Fruit fly (Drosophila melanogaster) whole organism, wandering third instar larva: ENCODE results near the gene CAH7.

Experiments
- Abd-B ChIP-seq: fragments of >200 bp; optimal IDR thresholded peaks from 2 replicates; lab custom pipeline; 2017; ENCODE audit warnings: missing biosample characterization, missing genetic modification characterization
- CG32264 ChIP-seq: fragments of 200-800 bp; sonication (Bioruptor generic); optimal IDR thresholded peaks from 2 replicates; lab custom pipeline; 2016; ENCODE audit warnings: missing biosample characterization, missing genetic modification characterization
- CG9705 ChIP-seq: fragments of 200-800 bp; sonication (Bioruptor generic); optimal IDR thresholded peaks from 2 replicates; lab custom pipeline; 2018; ENCODE audit warnings: missing biosample characterization, mild to moderate bottlenecking, missing genetic modification characterization
- CrebA ChIP-seq: fragments of 200-800 bp; sonication (Bioruptor generic); optimal IDR thresholded peaks from 2 replicates; lab custom pipeline; 2016; ENCODE audit warnings: missing biosample characterization, mild to moderate bottlenecking, missing genetic modification characterization, borderline replicate concordance
- Dfd ChIP-seq: fragments of >200 bp; optimal IDR thresholded peaks from 2 replicates; lab custom pipeline; 2017; ENCODE audit warnings: missing biosample characterization, missing genetic modification characterization
- Dif ChIP-seq: fragments of 200-275, 200-300 bp; sonication (Bioruptor generic); optimal IDR thresholded peaks from 2 replicates; lab custom pipeline; 2018; ENCODE audit warnings: missing biosample characterization, missing genetic modification characterization; ENCODE audit not compliant: partially characterized antibody
- GATAd ChIP-seq: sonication (Bioruptor generic); optimal IDR thresholded peaks from 2 replicates; lab custom pipeline; 2016; ENCODE audit warnings: missing biosample characterization, missing genetic modification characterization
- HLH106 ChIP-seq: fragments of 200-800 bp; optimal IDR thresholded peaks from 3 replicates; lab custom pipeline; 2019; ENCODE audit warnings: missing biosample characterization, mild to moderate bottlenecking, missing genetic modification characterization, moderate library complexity
- Hnf4 ChIP-seq: fragments of 200-800 bp; sonication (Bioruptor generic); optimal IDR thresholded peaks from 2 replicates; lab custom pipeline; 2016; ENCODE audit warnings: missing biosample characterization, mild to moderate bottlenecking, missing genetic modification characterization
- Hr78 ChIP-seq: fragments of >200 bp; optimal IDR thresholded peaks from 2 replicates; lab custom pipeline; 2017; ENCODE audit warnings: missing biosample characterization, missing genetic modification characterization
- Hr83 ChIP-seq: fragments of 200-300 bp; sonication (Bioruptor generic); optimal IDR thresholded peaks from 2 replicates; lab custom pipeline; 2016; ENCODE audit warnings: missing biosample characterization, mild to moderate bottlenecking, missing genetic modification characterization, moderate library complexity; ENCODE audit not compliant: poor library complexity, severe bottlenecking
- Jra ChIP-seq: sonication (Bioruptor generic); optimal IDR thresholded peaks from 2 replicates; lab custom pipeline; 2016; ENCODE audit warnings: missing biosample characterization, missing genetic modification characterization
- Mio ChIP-seq: sonication (Bioruptor generic); optimal IDR thresholded peaks from 2 replicates; lab custom pipeline; 2016; ENCODE audit warnings: missing biosample characterization, missing genetic modification characterization
- Myc ChIP-seq: fragments of >200 bp; optimal IDR thresholded peaks from 2 replicates; lab custom pipeline; 2017
- N ChIP-seq: fragments of >200 bp; optimal IDR thresholded peaks from 2 replicates; lab custom pipeline; 2018; ENCODE audit warnings: missing biosample characterization, missing external identifiers, missing genetic modification characterization
- Rel ChIP-seq, 2 experiments: fragments of 200-800 bp; sonication (Bioruptor generic) in 1 of 2; optimal IDR thresholded peaks; 2 replicates in 1 of 2; 3 replicates in 1 of 2; lab custom pipeline; 2016 to 2019; ENCODE audit warnings: mild to moderate bottlenecking in 2 of 2, missing biosample characterization in 2 of 2, missing genetic modification characterization in 2 of 2, moderate library complexity in 1 of 2
- Sp1 ChIP-seq: fragments of 200-800 bp; sonication (Bioruptor generic); optimal IDR thresholded peaks from 3 replicates; lab custom pipeline; 2019; ENCODE audit warnings: missing biosample characterization, mild to moderate bottlenecking, missing genetic modification characterization, moderate library complexity
- br ChIP-seq: fragments of 200-800 bp; sonication (Bioruptor generic); optimal IDR thresholded peaks from 2 replicates; lab custom pipeline; 2016; ENCODE audit warnings: missing biosample characterization, missing genetic modification characterization
- brk ChIP-seq: fragments of 200-800 bp; sonication (Bioruptor generic); optimal IDR thresholded peaks from 2 replicates; lab custom pipeline; 2016; ENCODE audit warnings: missing biosample characterization, mild to moderate bottlenecking, missing genetic modification characterization
- dl ChIP-seq, 2 experiments: fragments of 175-275, 200-275 bp in 1 of 2; fragments of 200-275 bp in 1 of 2; sonication (Bioruptor generic); optimal IDR thresholded peaks; lab custom pipeline; 2018; ENCODE audit warnings: mild to moderate bottlenecking in 2 of 2, missing biosample characterization in 2 of 2, missing genetic modification characterization in 2 of 2, moderate library complexity in 2 of 2; ENCODE audit not compliant: partially characterized antibody in 2 of 2, insufficient read depth in 1 of 2
- dsf ChIP-seq: sonication (Bioruptor generic); optimal IDR thresholded peaks from 2 replicates; lab custom pipeline; 2016; ENCODE audit warnings: missing biosample characterization, missing genetic modification characterization, borderline replicate concordance
- ey ChIP-seq: fragments of 200-800 bp; sonication (Bioruptor generic); optimal IDR thresholded peaks from 2 replicates; lab custom pipeline; 2016; ENCODE audit warnings: missing biosample characterization, missing genetic modification characterization
- foxo ChIP-seq, 2 experiments: fragments of 200-800 bp; sonication (Bioruptor generic); optimal IDR thresholded peaks; 2 replicates in 1 of 2; 3 replicates in 1 of 2; lab custom pipeline; 2016 to 2017; ENCODE audit warnings: missing biosample characterization in 2 of 2, missing genetic modification characterization in 2 of 2
- fru ChIP-seq: fragments of 200-800 bp; sonication (Bioruptor generic); optimal IDR thresholded peaks from 3 replicates; lab custom pipeline; 2016; ENCODE audit warnings: missing biosample characterization, mild to moderate bottlenecking, missing genetic modification characterization
- jim ChIP-seq: fragments of 175-275, 200-325 bp; sonication (Bioruptor generic); optimal IDR thresholded peaks from 2 replicates; lab custom pipeline; 2016; ENCODE audit warnings: missing biosample characterization, mild to moderate bottlenecking, missing genetic modification characterization
- lola ChIP-seq: fragments of >200 bp; optimal IDR thresholded peaks from 2 replicates; lab custom pipeline; 2017; ENCODE audit warnings: missing biosample characterization, missing genetic modification characterization
- pan ChIP-seq: fragments of >200 bp; optimal IDR thresholded peaks from 2 replicates; lab custom pipeline; 2017
- psq ChIP-seq: fragments of 200-800 bp; sonication (Bioruptor generic); optimal IDR thresholded peaks from 3 replicates; lab custom pipeline; 2017; ENCODE audit warnings: missing biosample characterization, mild to moderate bottlenecking, missing genetic modification characterization, moderate library complexity
- sage ChIP-seq: fragments of 200-800 bp; sonication (Bioruptor generic); optimal IDR thresholded peaks from 2 replicates; lab custom pipeline; 2016; ENCODE audit warnings: missing biosample characterization, mild to moderate bottlenecking, missing genetic modification characterization
- tai ChIP-seq: sonication (Bioruptor generic); optimal IDR thresholded peaks from 2 replicates; lab custom pipeline; 2016; ENCODE audit warnings: missing biosample characterization, missing genetic modification characterization
- usp ChIP-seq: fragments of >200 bp; optimal IDR thresholded peaks from 2 replicates; lab custom pipeline; 2017; ENCODE audit warnings: missing biosample characterization, missing genetic modification characterization
- woc ChIP-seq: sonication (Bioruptor generic); optimal IDR thresholded peaks from 2 replicates; lab custom pipeline; 2016; ENCODE audit warnings: missing biosample characterization, mild to moderate bottlenecking, missing genetic modification characterization

The CAH7 gene

DNA sequence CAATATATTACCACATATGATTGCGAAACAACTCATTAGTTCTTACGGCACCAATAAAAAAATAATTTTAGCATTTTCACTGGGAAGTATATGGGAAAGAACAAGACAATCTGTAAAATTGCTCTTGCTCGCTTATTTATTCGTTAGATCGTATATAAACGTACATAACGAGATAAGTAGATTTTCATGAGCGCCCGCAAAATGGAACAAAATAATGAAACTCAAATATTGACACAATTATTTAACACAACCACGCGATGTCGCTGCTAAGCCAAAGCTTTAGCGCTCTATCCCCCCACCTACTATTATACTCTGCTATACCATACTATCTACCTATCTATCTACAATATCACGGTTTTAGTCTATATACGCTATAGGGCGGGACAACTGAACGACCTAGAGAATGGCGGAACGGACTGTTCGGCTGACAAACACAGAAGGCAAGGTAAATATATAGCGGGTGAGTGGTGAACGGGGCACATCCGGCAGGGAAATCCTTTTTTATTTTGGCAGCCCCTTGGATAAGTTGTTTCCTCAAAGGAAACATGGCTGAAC, 19.0 kb downstream of the CAH7 start:
- no peak for TF ChIP-seq lola (GFP tag; lab: Kevin White, UChicago)
- peak; percentile 46 for TF ChIP-seq tai
- TF ChIP-seq, all 38 proteins: peak for 1

- TF ChIP-seq usp (GFP tag; lab: Kevin White, UChicago) (no peak), CrebA (no peak), Hnf4 (GFP tag; lab: Kevin White, UChicago) (peak; percentile 52), Rel (GFP tag; optimal IDR thresholded peaks at IDR 0.05; lab: Kevin White, UChicago) (peak; percentile 7), Rel (tag; optimal IDR thresholded peaks at IDR 0.05; lab: Kevin White, UChicago) (no peak), Sp1 (GFP tag; lab: Kevin White, UChicago) (peak; percentile 11), br (GFP tag; lab: Kevin White, UChicago) (peak; percentile 26), dsf (GFP tag; lab: Kevin White, UChicago) (no peak), Mio (GFP tag; lab: Kevin White, UChicago) (no peak), ey (GFP tag; lab: Kevin White, UChicago) (peak; percentile 7), Jra (GFP tag; lab: Kevin White, UChicago) (no peak), Hr78 (GFP tag; lab: Kevin White, UChicago) (no peak), sage (GFP tag; lab: Kevin White, UChicago) (peak; percentile 40), GATAd (GFP tag; lab: Kevin White, UChicago) (no peak), HLH106 (tag; lab: Kevin White, UChicago) (peak; percentile 39), pan (lab: Kevin White, UChicago) (no peak), woc (GFP tag; lab: Kevin White, UChicago) (peak; percentile 67), Myc (lab: Kevin White, UChicago) (no peak), Dif (GFP tag; lab: Kevin White, UChicago) (peak; percentile 50), tai (peak; percentile 53), foxo (GFP tag; optimal IDR thresholded peaks at IDR 0.05; lab: Kevin White, UChicago) (peak in 1 of 2 experiments; percentile 44), psq (GFP tag; lab: Kevin White, UChicago) (peak; percentile 98), Hr83 (GFP tag; lab: Kevin White, UChicago) (peak; percentile 36), brk (GFP tag; lab: Kevin White, UChicago) (peak; percentile 39)
Measured at dm6 chr3R:10132906-10133416, 20.9 kb downstream of the CAH7 start.

DNA sequence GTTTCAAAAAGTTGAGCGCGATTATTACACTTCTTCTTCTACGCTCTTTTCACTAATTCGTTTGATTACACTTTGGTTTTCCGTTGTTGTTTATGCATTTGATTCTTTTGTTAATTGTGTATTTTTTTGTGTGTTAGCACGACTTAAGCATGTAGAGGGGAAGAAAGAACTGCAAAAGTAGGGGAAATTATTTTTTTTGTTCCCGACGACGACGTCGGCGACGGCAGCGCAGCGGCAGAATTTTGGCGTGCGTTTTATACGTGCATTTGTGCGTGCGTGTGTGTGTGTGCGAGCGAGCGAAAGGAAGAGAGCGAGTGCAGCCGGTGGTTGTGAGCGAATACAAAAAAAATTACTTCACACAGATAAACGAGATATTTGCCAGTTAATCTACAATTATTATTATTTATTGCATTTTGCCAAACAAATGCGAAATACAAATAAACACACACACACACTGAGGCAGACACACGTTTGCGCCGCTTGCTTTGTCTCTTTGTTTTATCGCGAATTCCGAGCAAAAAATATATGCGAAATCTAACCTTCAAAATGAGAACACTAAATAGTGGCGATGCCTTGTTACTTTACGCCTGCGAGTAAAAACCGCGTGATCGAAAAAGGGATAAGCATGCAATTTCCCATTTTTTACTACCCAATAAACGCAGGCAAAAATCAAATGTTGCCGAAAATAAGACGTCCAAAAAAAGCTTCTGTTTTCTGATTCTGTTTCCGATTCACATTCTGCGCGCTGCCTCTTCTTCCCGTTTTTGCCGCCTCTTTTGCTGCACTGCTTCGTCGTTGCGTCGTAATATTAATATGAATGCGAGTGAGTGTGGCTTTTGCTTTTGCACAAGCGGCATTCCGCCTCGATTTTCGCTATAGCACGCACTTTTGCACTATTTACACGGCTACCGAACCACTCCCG, 21.6 kb downstream of the CAH7 start:
- TF ChIP-seq Rel (GFP tag; optimal IDR thresholded peaks at IDR 0.05; lab: Kevin White, UChicago) (peak; percentile 27), Rel (tag; optimal IDR thresholded peaks at IDR 0.05; lab: Kevin White, UChicago) (no peak), Dfd (GFP tag; lab: Kevin White, UChicago) (no peak), dl (GFP tag; optimal IDR thresholded peaks at IDR 0.05; lab: Kevin White, UChicago; ENCODE audit: insufficient read depth in 1 of 2, partially characterized antibody in 2 of 2) (no peak), Myc (lab: Kevin White, UChicago) (no peak), fru (GFP tag; lab: Kevin White, UChicago) (peak; percentile 67), lola (GFP tag; lab: Kevin White, UChicago) (no peak), dsf (GFP tag; lab: Kevin White, UChicago) (no peak), sage (GFP tag; lab: Kevin White, UChicago) (peak; percentile 79), CG9705 (GFP tag; lab: Kevin White, UChicago) (no peak), Hnf4 (GFP tag; lab: Kevin White, UChicago) (no peak), psq (GFP tag; lab: Kevin White, UChicago) (peak; percentile 96), Mio (GFP tag; lab: Kevin White, UChicago) (no peak), jim (GFP tag; lab: Kevin White, UChicago) (no peak), CG32264 (GFP tag; lab: Kevin White, UChicago) (peak; percentile 30), Hr78 (GFP tag; lab: Kevin White, UChicago) (no peak), N (GFP tag; lab: Kevin White, UChicago) (no peak), brk (GFP tag; lab: Kevin White, UChicago) (no peak), GATAd (GFP tag; lab: Kevin White, UChicago) (no peak), Abd-B (no peak)
- TF ChIP-seq, all 38 proteins: peak for 5
